Worm (Caenorhabditis elegans) whole organism, L3 larva: ENCODE measurements around the gene eif-3.L.
A peak's percentile ranks its signal among the peaks of the same experiment; 100 is the strongest.

Experiments
- R02D3.7 ChIP-seq: fragments of 150-350 bp; optimal IDR thresholded peaks from 2 replicates; lab custom pipeline; 2014; ENCODE audit warnings: missing biosample characterization, missing genetic modification characterization
- ZK546.5 ChIP-seq: sonication (generic microtip); optimal IDR thresholded peaks from 2 replicates; lab custom pipeline; 2017; ENCODE audit warnings: missing biosample characterization, missing genetic modification characterization
- aly-2 ChIP-seq: fragments of 150-350 bp; optimal IDR thresholded peaks from 2 replicates; lab custom pipeline; 2014; ENCODE audit warnings: missing biosample characterization, missing genetic modification characterization
- ceh-28 ChIP-seq: fragments of 150-350 bp; optimal IDR thresholded peaks from 2 replicates; lab custom pipeline; 2014; ENCODE audit warnings: missing biosample characterization, missing genetic modification reagents, missing genetic modification characterization
- ceh-82 ChIP-seq: fragments of 150-350 bp; optimal IDR thresholded peaks from 2 replicates; lab custom pipeline; 2014; ENCODE audit warnings: missing biosample characterization, missing genetic modification characterization
- ceh-9 ChIP-seq: sonication (generic microtip); optimal IDR thresholded peaks from 2 replicates; lab custom pipeline; 2018; ENCODE audit warnings: missing biosample characterization, missing genetic modification characterization
- daf-12 ChIP-seq: fragments of 150-350 bp; optimal IDR thresholded peaks from 2 replicates; lab custom pipeline; 2014; ENCODE audit warnings: missing biosample characterization, missing genetic modification reagents, missing genetic modification characterization
- egl-5 ChIP-seq: fragments of 150-350 bp; optimal IDR thresholded peaks from 2 replicates; lab custom pipeline; 2017; ENCODE audit warnings: missing biosample characterization, missing genetic modification reagents, missing genetic modification characterization, inconsistent platforms
- elt-2 ChIP-seq: sonication (generic microtip); optimal IDR thresholded peaks from 2 replicates; lab custom pipeline; 2016; ENCODE audit warnings: missing genetic modification reagents, mild to moderate bottlenecking, missing genetic modification characterization, missing compliant biosample characterization
- elt-3 ChIP-seq, 3 experiments: fragments of 150-350 bp in 1 of 3; sonication (generic microtip) in 2 of 3; optimal IDR thresholded peaks; 2 replicates in 2 of 3; 4 replicates in 1 of 3; lab custom pipeline; 2014 to 2017; ENCODE audit warnings: missing biosample characterization in 3 of 3, missing genetic modification characterization in 3 of 3
- fkh-10 ChIP-seq: sonication (generic microtip); optimal IDR thresholded peaks from 2 replicates; lab custom pipeline; 2017; ENCODE audit warnings: missing biosample characterization, missing genetic modification reagents, missing genetic modification characterization
- jun-1 ChIP-seq: fragments of 150-350 bp; optimal IDR thresholded peaks from 2 replicates; lab custom pipeline; 2014; ENCODE audit warnings: missing biosample characterization, missing genetic modification reagents, missing genetic modification characterization
- lin-15B ChIP-seq: fragments of 150-350 bp; optimal IDR thresholded peaks from 2 replicates; lab custom pipeline; 2014; ENCODE audit warnings: missing biosample characterization, missing genetic modification characterization
- lsy-12 ChIP-seq: sonication (generic microtip); optimal IDR thresholded peaks from 2 replicates; lab custom pipeline; 2016; ENCODE audit warnings: mild to moderate bottlenecking, missing genetic modification characterization, missing compliant biosample characterization
- mdl-1 ChIP-seq: fragments of 150-350 bp; optimal IDR thresholded peaks from 2 replicates; lab custom pipeline; 2014; ENCODE audit warnings: missing biosample characterization, missing genetic modification characterization
- mml-1 ChIP-seq: fragments of 150-350 bp; sonication (generic microtip); optimal IDR thresholded peaks from 3 replicates; lab custom pipeline; 2014; ENCODE audit warnings: missing biosample characterization, missing genetic modification characterization
- nhr-12 ChIP-seq: fragments of 150-350 bp; optimal IDR thresholded peaks from 2 replicates; lab custom pipeline; 2014; ENCODE audit warnings: missing biosample characterization, missing genetic modification characterization
- nhr-23 ChIP-seq: fragments of 150-350 bp; optimal IDR thresholded peaks from 2 replicates; lab custom pipeline; 2014; ENCODE audit warnings: missing biosample characterization, missing genetic modification reagents, missing genetic modification characterization
- nhr-237 ChIP-seq: fragments of 150-350 bp; optimal IDR thresholded peaks from 2 replicates; lab custom pipeline; 2014; ENCODE audit warnings: missing biosample characterization, missing genetic modification characterization
- nhr-28 ChIP-seq: fragments of 150-350 bp; optimal IDR thresholded peaks from 2 replicates; lab custom pipeline; 2014; ENCODE audit warnings: missing biosample characterization, missing genetic modification characterization
- nhr-43 ChIP-seq: sonication (generic microtip); optimal IDR thresholded peaks from 2 replicates; lab custom pipeline; 2016; ENCODE audit warnings: mild to moderate bottlenecking, missing genetic modification characterization, missing compliant biosample characterization; ENCODE audit not compliant: poor library complexity, severe bottlenecking
- nhr-76 ChIP-seq: fragments of 150-350 bp; sonication (generic microtip); optimal IDR thresholded peaks from 5 replicates; lab custom pipeline; 2014; ENCODE audit warnings: missing biosample characterization, missing genetic modification characterization
- nhr-77 ChIP-seq: fragments of 150-350 bp; optimal IDR thresholded peaks from 2 replicates; lab custom pipeline; 2014; ENCODE audit warnings: missing biosample characterization, missing genetic modification characterization
- pha-4 ChIP-seq: fragments of 150-350 bp; optimal IDR thresholded peaks from 2 replicates; lab custom pipeline; 2014; ENCODE audit warnings: missing biosample characterization, missing genetic modification reagents, missing genetic modification characterization
- pqm-1 ChIP-seq: fragments of 150-350 bp; optimal IDR thresholded peaks from 2 replicates; lab custom pipeline; 2017; ENCODE audit warnings: missing biosample characterization, missing genetic modification characterization, inconsistent platforms
- snpc-4 ChIP-seq: fragments of 150-350 bp; optimal IDR thresholded peaks from 2 replicates; lab custom pipeline; 2014; ENCODE audit warnings: missing biosample characterization, missing genetic modification characterization
- tbx-2 ChIP-seq: sonication (generic microtip); optimal IDR thresholded peaks from 2 replicates; lab custom pipeline; 2016; ENCODE audit warnings: mild to moderate bottlenecking, missing genetic modification characterization, missing compliant biosample characterization
- ztf-4 ChIP-seq: fragments of 150-350 bp; optimal IDR thresholded peaks from 2 replicates; lab custom pipeline; 2014; ENCODE audit warnings: missing biosample characterization, missing genetic modification characterization

The eif-3.L gene

DNA sequence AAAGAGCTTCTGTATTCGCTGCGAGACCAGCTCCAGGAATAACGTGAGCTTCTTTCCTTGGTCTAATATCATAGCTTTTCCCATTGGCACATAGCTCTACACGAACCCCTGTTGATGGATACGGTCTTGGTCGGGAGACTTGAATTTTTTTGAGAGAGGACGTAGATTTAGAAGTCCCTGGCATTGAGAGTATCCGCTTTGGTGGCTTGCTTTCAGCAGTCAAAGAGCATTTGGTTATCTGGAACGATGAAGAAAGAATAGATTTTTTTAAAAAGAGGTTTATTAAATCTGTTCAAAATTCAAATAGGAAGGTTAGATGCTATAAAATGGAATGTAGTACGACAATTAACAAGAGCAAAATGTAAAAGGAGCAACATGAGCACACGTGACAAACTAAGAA lies 32.6 kb downstream of the eif-3.L start, which contains the start of gene C17G10.13:
Gene C17G10.13 (minus strand): TSS at position 101 of the 400 bp plus-strand sequence.
- TF ChIP-seq lin-15B (no peak), elt-2 (tag; lab: Kevin White, UChicago) (peak; percentile 5)

DNA sequence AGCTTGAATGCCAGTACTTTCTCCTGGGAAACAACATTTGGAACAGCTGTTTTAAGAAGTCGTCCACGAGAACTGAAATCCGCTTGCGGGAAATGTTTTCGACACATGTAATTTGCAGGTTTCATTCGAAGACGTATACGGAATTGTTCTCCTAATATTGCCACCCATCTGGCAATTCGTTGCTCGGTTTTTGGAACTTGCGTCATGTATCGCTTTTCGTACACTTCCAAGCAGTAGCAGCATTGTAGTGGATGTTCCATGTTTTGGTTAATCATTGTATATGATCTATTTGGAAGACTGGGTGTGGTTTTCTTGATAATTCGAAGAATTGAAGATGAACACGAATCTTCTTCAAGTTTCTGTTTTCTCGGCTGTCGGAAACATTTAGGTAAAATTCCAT lies 34.5 kb downstream of the eif-3.L start:
- TF ChIP-seq ceh-28 (tag; lab: Kevin White, UChicago) (no peak), ZK546.5 (tag; lab: Kevin White, UChicago) (no peak), mml-1 (tag; lab: Kevin White, UChicago) (no peak), egl-5 (tag; lab: Kevin White, UChicago) (no peak), jun-1 (tag; lab: Kevin White, UChicago) (no peak), nhr-23 (tag; lab: Kevin White, UChicago) (no peak), R02D3.7 (tag; lab: Kevin White, UChicago) (no peak), mdl-1 (tag; lab: Kevin White, UChicago) (no peak), elt-3 (tag; optimal IDR thresholded peaks at IDR 0.05; lab: Kevin White, UChicago) (no peak), nhr-43 (tag; lab: Kevin White, UChicago) (no peak), ceh-82 (tag; lab: Kevin White, UChicago) (no peak), nhr-12 (tag; lab: Kevin White, UChicago) (no peak), ztf-4 (no peak), nhr-237 (tag; lab: Kevin White, UChicago) (no peak)
- TF ChIP-seq, all 47 proteins: peak for 0

DNA sequence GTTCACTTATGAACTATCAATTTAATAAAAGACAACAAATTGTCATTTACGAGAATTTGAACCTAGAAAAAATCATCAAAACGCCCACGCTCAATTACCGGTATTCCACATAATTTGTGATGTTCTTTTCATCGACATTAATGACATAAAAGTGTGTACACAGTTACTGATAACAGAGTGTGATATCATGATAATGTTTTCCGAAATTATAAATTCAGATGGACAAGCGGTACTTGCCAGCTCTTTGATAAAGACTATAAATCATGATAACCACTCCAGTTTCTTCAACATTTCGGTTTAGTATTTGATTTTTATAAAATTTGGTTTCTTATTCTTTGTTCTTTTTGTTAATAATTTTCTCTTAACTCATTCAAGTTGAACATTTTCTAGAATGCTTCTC lies 36.5 kb downstream of the eif-3.L start, which contains the start of gene lys-8:
Gene lys-8 (plus strand): TSS at position 391 of the 400 bp plus-strand sequence.
- TF ChIP-seq pqm-1 (tag; lab: Kevin White, UChicago) (peak; percentile 97), pha-4 (peak; percentile 65), snpc-4 (tag; lab: Kevin White, UChicago) (peak; percentile 13), ceh-9 (tag; lab: Kevin White, UChicago) (no peak), elt-2 (tag; lab: Kevin White, UChicago) (peak; percentile 100), jun-1 (tag; lab: Kevin White, UChicago) (peak; percentile 52)

DNA sequence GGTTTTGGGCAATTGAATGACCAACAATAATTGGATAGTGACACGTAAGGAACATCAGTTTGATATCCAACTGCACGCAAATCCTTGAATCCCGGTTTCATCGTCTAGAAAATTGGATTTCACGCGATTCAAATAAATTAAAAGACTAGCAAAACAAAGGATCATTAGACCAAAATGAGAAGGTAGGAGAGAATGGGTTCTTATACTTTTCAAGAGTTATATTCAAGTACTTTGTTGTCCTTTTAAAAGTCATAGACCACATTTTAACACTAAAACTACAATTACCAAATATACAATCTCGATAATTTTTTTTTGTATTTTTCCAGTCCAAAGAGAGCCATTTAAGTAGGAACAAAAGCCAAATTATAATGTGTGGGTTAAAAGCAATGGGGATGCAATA lies 40.0 kb downstream of the eif-3.L start, which contains the start of gene T25E4.2:
Gene T25E4.2 (minus strand): TSS at position 101 of the 400 bp plus-strand sequence.
- TF ChIP-seq R02D3.7 (tag; lab: Kevin White, UChicago) (no peak), lin-15B (no peak), ceh-28 (tag; lab: Kevin White, UChicago) (no peak), nhr-237 (tag; lab: Kevin White, UChicago) (no peak), egl-5 (tag; lab: Kevin White, UChicago) (no peak), lsy-12 (tag; lab: Kevin White, UChicago) (no peak), jun-1 (tag; lab: Kevin White, UChicago) (no peak), nhr-12 (tag; lab: Kevin White, UChicago) (no peak), nhr-43 (tag; lab: Kevin White, UChicago) (no peak), aly-2 (tag; lab: Kevin White, UChicago) (no peak), nhr-77 (tag; lab: Kevin White, UChicago) (no peak), elt-3 (tag; optimal IDR thresholded peaks at IDR 0.05; lab: Kevin White, UChicago) (no peak), ceh-9 (tag; lab: Kevin White, UChicago) (no peak), daf-12 (tag; lab: Kevin White, UChicago) (no peak)

DNA sequence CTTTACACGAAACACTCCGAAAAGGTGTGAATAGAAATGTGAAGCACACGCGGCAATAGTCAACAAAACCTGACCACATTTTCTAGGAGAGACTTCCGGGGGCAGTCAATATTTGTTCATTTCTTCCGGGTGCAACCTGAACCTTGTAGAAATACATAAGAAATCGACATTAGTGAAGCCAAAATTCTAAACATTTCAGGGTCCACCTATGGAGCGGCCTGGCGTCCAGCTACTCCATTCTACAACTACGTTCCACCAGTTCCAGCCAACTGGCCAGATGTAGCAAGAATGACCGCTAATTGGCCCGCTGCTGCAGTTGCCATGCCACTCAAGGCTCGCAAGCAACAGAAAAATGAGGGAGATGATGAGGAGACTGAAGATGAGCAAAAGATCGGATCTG lies 43.0 kb downstream of the eif-3.L start:
- TF ChIP-seq ceh-82 (tag; lab: Kevin White, UChicago) (no peak), pha-4 (peak; percentile 58)

DNA sequence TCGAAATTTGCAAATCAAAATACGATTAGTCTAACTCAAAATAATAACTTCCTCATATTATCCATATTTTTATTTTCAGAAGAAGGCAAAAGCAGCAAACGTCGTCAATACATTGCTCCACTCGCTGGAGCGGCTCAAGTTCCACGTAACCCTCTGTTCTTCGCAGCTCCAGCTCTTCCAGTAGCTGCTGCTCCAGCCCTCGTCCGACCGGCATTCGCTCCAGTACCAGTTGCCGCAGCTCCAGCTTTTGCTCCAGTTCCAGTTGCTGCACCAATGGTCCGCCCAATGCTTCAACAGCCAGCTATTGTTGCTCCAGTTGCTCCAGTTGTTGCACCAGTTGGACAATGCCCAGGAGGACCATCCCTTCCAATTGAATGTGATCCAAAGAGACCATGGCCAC lies 43.6 kb downstream of the eif-3.L start:
- TF ChIP-seq nhr-76 (no peak), ceh-82 (tag; lab: Kevin White, UChicago) (no peak), nhr-28 (tag; lab: Kevin White, UChicago) (no peak), fkh-10 (no peak), tbx-2 (tag; lab: Kevin White, UChicago) (no peak), ztf-4 (no peak)

DNA sequence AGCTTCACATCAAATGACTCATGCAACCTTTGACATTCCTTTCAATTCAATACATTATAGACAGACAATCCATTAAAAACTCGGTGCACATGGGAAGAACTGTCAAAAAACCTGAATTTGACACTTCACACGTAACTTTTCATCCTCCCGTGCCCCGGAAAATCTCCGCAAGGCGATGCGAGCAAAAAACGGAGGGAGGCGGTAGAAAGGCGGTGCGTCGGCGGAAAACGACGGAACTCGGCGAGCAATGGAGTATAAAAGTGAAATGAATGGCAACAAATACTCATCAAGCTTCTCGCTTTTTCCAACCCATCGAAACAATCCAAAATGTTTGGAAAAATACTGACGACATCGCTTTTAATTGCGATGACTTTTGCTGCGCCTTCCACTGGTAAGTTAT lies 44.2 kb downstream of the eif-3.L start, which contains the start of gene T25E4.1:
Gene T25E4.1 (plus strand): TSS at position 301 of the 400 bp plus-strand sequence.
- TF ChIP-seq pha-4 (no peak), nhr-77 (tag; lab: Kevin White, UChicago) (no peak)
